Worm (Caenorhabditis elegans): ENCODE data around the gene sqv-1.

DNA sequence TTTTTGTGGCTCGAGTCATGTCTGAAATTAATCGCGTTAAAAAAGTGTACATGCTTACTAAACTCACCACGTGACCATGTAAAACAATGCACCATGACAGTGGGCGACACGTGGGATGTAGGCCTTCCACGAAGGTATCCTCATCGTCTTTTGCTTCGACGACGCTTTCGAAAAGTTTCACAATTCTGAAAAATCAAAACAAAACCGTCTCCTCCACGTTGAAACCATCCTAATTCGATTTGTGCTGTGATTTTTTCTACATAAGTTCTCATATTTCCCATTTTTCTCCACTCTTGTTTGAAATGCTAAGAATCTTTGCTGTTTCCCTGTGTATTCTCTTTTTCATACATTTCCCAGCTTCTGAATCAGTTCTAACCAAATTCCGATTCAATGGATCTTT, 6.3 kb upstream of the sqv-1 start, which contains the start of gene F17E9.3:
- TF ChIP-seq him-1 (tag; optimal IDR thresholded peaks at IDR 0.05): no peak
- no peak for TF ChIP-seq W03F9.2 (tag; optimal IDR thresholded peaks at IDR 0.05)
